Worm (Caenorhabditis elegans) whole organism, early embryonic: ENCODE data around the gene T07A9.15.

Source experiments
- F13C5.2 ChIP-seq: sonication (generic microtip); optimal IDR thresholded peaks from 2 replicates; lab custom pipeline; 2017; ENCODE audit warnings: mild to moderate bottlenecking, missing genetic modification characterization, inconsistent platforms, missing compliant biosample characterization
- ama-1 ChIP-seq: fragments of 150-350 bp; optimal IDR thresholded peaks from 2 replicates; lab custom pipeline; 2014
- ceh-36 ChIP-seq: sonication (generic microtip); optimal IDR thresholded peaks from 2 replicates; lab custom pipeline; 2016; ENCODE audit warnings: missing genetic modification characterization, inconsistent platforms, missing compliant biosample characterization
- flt-1 ChIP-seq: fragments of 200-800 bp; sonication (Bioruptor generic); IDR thresholded peaks from 2 replicates; pipeline ENCODE4 v1.3.6; 2022; ENCODE audit warnings: missing genetic modification characterization, missing compliant biosample characterization
- hmbx-1 ChIP-seq: sonication (generic microtip); optimal IDR thresholded peaks from 2 replicates; lab custom pipeline; 2016; ENCODE audit warnings: mild to moderate bottlenecking, missing genetic modification characterization, missing compliant biosample characterization
- hmg-4 ChIP-seq: fragments of 200-800 bp; sonication (Bioruptor generic); optimal IDR thresholded peaks from 2 replicates; lab custom pipeline; 2018; ENCODE audit warnings: mild to moderate bottlenecking, missing genetic modification characterization, missing compliant biosample characterization
- hnd-1 ChIP-seq: sonication (generic microtip); optimal IDR thresholded peaks from 2 replicates; lab custom pipeline; 2016; ENCODE audit warnings: missing genetic modification characterization, missing compliant biosample characterization
- pes-1 ChIP-seq: fragments of 200-800 bp; sonication (Bioruptor generic); IDR thresholded peaks from 2 replicates; pipeline ENCODE4 v1.3.6; 2022; ENCODE audit warnings: missing genetic modification reagents, missing genetic modification characterization, missing compliant biosample characterization
- tbx-11 ChIP-seq: fragments of 200-800 bp; sonication (Bioruptor generic); IDR thresholded peaks from 2 replicates; pipeline ENCODE4 v1.3.6; 2022; ENCODE audit warnings: missing genetic modification characterization, missing compliant biosample characterization
- tbx-37 ChIP-seq: fragments of 200-800 bp; sonication (Bioruptor generic); conservative IDR thresholded peaks from 2 replicates; pipeline ENCODE4 v1.3.6; 2022; ENCODE audit warnings: missing genetic modification reagents, missing genetic modification characterization, missing compliant biosample characterization

DNA sequence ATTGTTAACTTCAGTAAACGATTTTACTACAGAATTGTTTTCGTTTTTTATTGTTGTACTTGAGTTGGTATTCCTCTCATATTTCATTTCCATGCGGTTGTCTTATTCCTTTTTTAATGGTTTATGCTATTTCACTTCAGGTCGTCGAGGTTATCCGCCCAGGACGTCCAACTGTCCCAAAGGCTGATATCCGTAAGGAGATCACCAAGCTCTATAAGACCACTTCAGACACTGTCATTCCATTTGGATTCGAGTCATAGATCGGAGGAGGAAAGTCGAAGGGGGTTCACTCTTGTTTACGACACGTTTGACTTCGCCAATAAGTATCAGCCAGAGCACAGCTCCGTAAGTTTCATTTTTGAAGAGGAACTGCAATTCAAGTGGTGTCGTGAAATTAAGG lies 6.8 kb downstream of the T07A9.15 start, which contains the start of gene T07A9.14:
- TF ChIP-seq ama-1 (lab: Kevin White, UChicago): no peak
- TF ChIP-seq flt-1 (GFP tag; lab: Robert Waterston, UW): no peak
- no peak for TF ChIP-seq tbx-11 (GFP tag; lab: Robert Waterston, UW)
- TF ChIP-seq hmbx-1 (tag; lab: Kevin White, UChicago): no peak
- TF ChIP-seq tbx-37: no peak
- no peak for TF ChIP-seq pes-1 (GFP tag; lab: Robert Waterston, UW)
- no peak for TF ChIP-seq F13C5.2 (tag; lab: Kevin White, UChicago)
- no peak for TF ChIP-seq hmg-4
- no peak for TF ChIP-seq hnd-1 (tag; lab: Kevin White, UChicago)
- TF ChIP-seq ceh-36 (tag; lab: Kevin White, UChicago): no peak
